Worm (Caenorhabditis elegans): ENCODE data around the gene dhhc-9.

The dhhc-9 gene

DNA sequence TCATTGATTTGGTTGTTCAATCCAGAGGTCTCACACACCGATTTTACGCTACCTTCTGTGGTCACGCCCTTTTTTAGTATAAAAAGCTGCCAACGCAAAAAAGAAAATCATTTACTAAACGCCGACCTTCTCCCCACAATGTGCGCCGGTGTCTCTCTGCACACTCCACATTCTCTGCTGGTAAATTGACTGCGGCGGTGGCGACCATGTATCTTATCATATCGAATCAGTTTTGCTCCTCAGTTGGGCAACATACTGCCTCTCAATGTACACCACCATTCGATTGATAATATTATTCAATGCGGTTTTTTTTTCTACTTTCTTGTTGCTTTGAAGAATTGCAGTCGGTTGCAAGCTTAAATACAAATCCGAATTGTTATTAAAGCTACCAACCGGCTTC, 29.7 kb downstream of the dhhc-9 start:
- TF ChIP-seq him-1 (tag; optimal IDR thresholded peaks at IDR 0.05) (no peak), W03F9.2 (tag; optimal IDR thresholded peaks at IDR 0.05) (no peak), dao-5 (tag; optimal IDR thresholded peaks at IDR 0.05) (no peak)

- TF ChIP-seq him-1 (tag; optimal IDR thresholded peaks at IDR 0.05) (no peak), W03F9.2 (tag; optimal IDR thresholded peaks at IDR 0.05) (no peak), dao-5 (tag; optimal IDR thresholded peaks at IDR 0.05) (no peak)
Observed at ce11 chrX:2370655-2371054, 31.2 kb downstream of the dhhc-9 start.

- TF ChIP-seq dao-5 (tag; optimal IDR thresholded peaks at IDR 0.05) (no peak), him-1 (tag; optimal IDR thresholded peaks at IDR 0.05) (no peak), W03F9.2 (tag; optimal IDR thresholded peaks at IDR 0.05) (no peak)
Observed at ce11 chrX:2369073-2369472, 32.8 kb downstream of the dhhc-9 start.

DNA sequence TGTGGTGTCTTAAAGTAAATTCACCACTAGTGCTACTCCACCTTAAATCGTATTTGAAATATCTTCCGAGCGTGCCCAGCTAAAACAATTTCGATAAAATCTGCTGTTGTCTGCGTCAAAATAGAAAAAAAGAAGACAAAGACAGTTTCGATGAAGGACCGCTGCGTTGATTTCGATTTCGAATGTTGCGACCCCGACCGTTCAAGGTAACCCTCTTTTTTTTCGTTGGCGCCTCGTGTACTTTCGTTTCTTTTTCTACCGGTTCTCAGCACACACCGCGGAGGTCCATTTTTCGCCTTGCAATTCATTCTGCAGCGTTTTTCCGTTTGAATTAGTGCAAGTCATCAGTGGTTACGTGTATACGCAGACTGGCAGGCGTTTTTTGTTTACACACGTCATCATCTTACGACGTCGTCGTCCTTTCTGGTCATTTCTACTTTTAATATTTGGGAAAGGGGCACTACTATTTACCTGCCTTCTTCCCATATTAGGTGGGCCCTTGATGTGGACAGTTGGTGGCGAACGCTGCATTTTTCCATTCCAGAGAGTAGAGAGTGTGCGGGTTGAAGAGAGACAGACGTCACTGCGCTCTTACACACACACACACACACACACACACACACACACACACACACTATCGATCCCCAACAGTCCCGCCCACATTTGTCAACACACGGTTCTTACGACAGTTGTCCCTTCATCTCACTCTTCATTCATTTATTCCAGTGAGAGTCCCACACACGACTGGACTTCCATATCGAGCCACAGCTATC, 33.6 kb downstream of the dhhc-9 start:
- no peak for TF ChIP-seq him-1 (tag; optimal IDR thresholded peaks at IDR 0.05)
- TF ChIP-seq dao-5 (tag; optimal IDR thresholded peaks at IDR 0.05) = no peak
- no peak for TF ChIP-seq W03F9.2 (tag; optimal IDR thresholded peaks at IDR 0.05)

DNA sequence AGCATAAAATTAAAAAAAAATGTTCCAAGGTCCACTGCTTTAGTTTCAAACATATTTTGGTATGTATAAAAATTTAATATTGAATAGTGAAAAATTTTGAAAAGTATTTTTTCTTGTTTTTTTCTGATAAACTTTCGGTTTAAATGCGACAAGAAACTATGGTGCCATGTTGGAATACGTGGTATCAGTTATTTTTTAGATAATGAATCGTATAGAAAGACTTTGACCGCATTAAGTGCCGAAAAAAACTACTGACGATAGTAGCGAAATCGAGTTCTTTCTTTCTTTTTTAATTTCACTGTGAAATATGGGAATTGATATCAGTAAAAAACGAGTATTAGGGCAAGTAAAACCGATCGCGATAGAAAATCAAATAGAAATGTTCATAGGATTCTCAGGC, 35.9 kb downstream of the dhhc-9 start, which contains the start of gene T24D8.6:
Gene T24D8.6, minus strand, starts transcription at position 101 of the 400 bp plus-strand sequence.
- no peak for TF ChIP-seq dao-5 (tag; optimal IDR thresholded peaks at IDR 0.05)
- no peak for TF ChIP-seq him-1 (tag; optimal IDR thresholded peaks at IDR 0.05)
- no peak for TF ChIP-seq W03F9.2 (tag; optimal IDR thresholded peaks at IDR 0.05)

ce11 chrX:2364703-2365299, 37.0 kb downstream of the dhhc-9 start:
- TF ChIP-seq him-1 (tag; optimal IDR thresholded peaks at IDR 0.05) (peak; percentile 75), W03F9.2 (tag; optimal IDR thresholded peaks at IDR 0.05) (peak; percentile 96), dao-5 (tag; optimal IDR thresholded peaks at IDR 0.05) (no peak)

DNA sequence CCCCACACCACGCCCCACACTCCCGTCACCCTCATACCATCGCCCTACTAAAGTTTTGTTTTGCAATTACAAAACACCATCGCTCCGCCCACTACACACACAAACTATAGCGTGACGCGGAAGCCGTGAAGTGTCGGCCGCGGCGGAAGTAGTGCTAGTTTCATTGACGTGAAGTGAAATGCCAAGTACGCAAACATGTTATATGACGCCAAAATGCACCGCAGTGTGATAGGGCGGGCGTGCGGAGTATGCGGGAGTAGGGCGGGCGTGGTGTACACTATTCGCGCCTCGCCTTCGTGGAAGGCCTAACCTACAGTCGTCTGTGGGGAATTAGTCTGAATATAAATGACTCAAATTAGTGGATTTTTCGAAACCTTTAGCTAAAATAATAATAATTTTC, 39.0 kb downstream of the dhhc-9 start:
- TF ChIP-seq dao-5 (tag; optimal IDR thresholded peaks at IDR 0.05) = no peak

DNA sequence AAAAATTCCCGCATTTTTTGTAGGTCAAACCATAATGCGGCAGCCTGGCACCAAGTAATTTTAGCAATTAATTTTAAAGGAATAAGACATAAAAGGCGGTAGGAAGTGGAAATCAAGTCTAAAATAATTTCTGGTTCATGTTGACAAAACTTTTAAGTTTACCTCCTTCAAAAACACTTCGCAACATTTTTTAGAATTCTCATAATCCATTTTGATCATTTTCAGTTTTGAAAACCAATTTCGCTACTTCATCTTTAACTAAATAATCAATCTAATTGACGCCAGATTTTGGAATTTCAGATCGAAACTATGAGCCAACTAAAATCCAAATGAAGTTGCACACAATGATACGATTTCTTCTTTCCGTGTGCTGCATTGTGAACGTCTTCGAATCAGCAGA, 42.0 kb downstream of the dhhc-9 start, which contains the start of gene lgc-40:
Gene lgc-40, plus strand, starts transcription at position 301 of the 400 bp plus-strand sequence.
- no peak for TF ChIP-seq him-1 (tag; optimal IDR thresholded peaks at IDR 0.05)
- no peak for TF ChIP-seq W03F9.2 (tag; optimal IDR thresholded peaks at IDR 0.05)
- TF ChIP-seq dao-5 (tag; optimal IDR thresholded peaks at IDR 0.05) = no peak

DNA sequence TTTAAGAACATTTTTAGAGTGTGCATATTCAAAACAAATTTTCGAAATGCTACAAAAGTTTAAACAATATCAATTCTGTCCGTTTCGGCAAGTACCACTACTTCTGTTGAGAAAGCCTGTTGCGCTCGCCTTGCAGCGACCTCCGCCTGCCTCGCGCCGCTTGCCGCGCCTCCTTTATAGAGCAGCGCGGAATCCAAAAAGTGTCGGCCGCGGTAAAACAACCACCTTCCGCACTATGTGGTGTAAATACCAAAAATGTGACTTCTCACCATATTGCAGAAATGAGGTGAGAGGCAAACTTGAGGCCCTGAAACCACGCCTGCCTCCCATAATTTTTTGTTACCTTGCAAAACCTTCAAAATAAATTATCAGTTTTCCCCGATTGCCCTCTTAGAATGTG, 48.9 kb downstream of the dhhc-9 start:
- TF ChIP-seq him-1 (tag; optimal IDR thresholded peaks at IDR 0.05) = no peak
- TF ChIP-seq dao-5 (tag; optimal IDR thresholded peaks at IDR 0.05) = no peak
- TF ChIP-seq W03F9.2 (tag; optimal IDR thresholded peaks at IDR 0.05) = no peak
